Worm (Caenorhabditis elegans): ENCODE data around the gene lgmn-1.

- no peak for TF ChIP-seq fos-1 (tag; optimal IDR thresholded peaks at IDR 0.05)
- TF ChIP-seq nhr-47 (tag; optimal IDR thresholded peaks at IDR 0.05): no peak
- no peak for TF ChIP-seq aly-2 (tag; optimal IDR thresholded peaks at IDR 0.05)
- no peak for TF ChIP-seq isw-1 (GFP tag; IDR thresholded peaks at IDR 0.05)
- no peak for TF ChIP-seq nhr-90 (tag; optimal IDR thresholded peaks at IDR 0.05; ENCODE audit: poor library complexity)
- TF ChIP-seq ces-1 (GFP tag; optimal IDR thresholded peaks at IDR 0.05): no peak
- TF ChIP-seq unc-62 (GFP tag; optimal IDR thresholded peaks at IDR 0.05): no peak
- no peak for TF ChIP-seq snpc-4 (tag; optimal IDR thresholded peaks at IDR 0.05)
- no peak for TF ChIP-seq aha-1 (tag; optimal IDR thresholded peaks at IDR 0.05)
Measured at ce11 chrV:12549604-12550003, 36.7 kb downstream of the lgmn-1 start.

Measured in whole organism, L1 larva.